Worm (Caenorhabditis elegans) whole organism, late embryonic: Measurements from ENCODE around the gene spig-10.

ENCODE experiments used
- ahr-1 ChIP-seq: sonication (generic microtip); optimal IDR thresholded peaks from 2 replicates; lab custom pipeline; 2016; ENCODE audit warnings: missing genetic modification characterization, missing compliant biosample characterization
- ceh-45 ChIP-seq: fragments of 200-800 bp; sonication (Bioruptor generic); IDR thresholded peaks from 2 replicates; pipeline ENCODE4 v1.3.6; 2022; ENCODE audit warnings: missing genetic modification reagents, missing genetic modification characterization, missing compliant biosample characterization
- elt-4 ChIP-seq: sonication (generic microtip); optimal IDR thresholded peaks from 2 replicates; lab custom pipeline; 2016; ENCODE audit warnings: missing genetic modification characterization, missing compliant biosample characterization
- pag-3 ChIP-seq: sonication (generic microtip); optimal IDR thresholded peaks from 2 replicates; lab custom pipeline; 2016; ENCODE audit warnings: missing compliant biosample characterization, missing genetic modification characterization, borderline replicate concordance
- pha-2 ChIP-seq: sonication (generic microtip); optimal IDR thresholded peaks from 2 replicates; lab custom pipeline; 2017; ENCODE audit warnings: mild to moderate bottlenecking, missing genetic modification characterization, missing compliant biosample characterization
- pqm-1 ChIP-seq: sonication (generic microtip); optimal IDR thresholded peaks from 2 replicates; lab custom pipeline; 2016; ENCODE audit warnings: missing genetic modification characterization, missing compliant biosample characterization
- pros-1 ChIP-seq: fragments of 150-350 bp; optimal IDR thresholded peaks from 2 replicates; lab custom pipeline; 2014; ENCODE audit warnings: missing biosample characterization, missing genetic modification reagents, missing genetic modification characterization
- rnt-1 ChIP-seq: sonication (generic microtip); optimal IDR thresholded peaks from 2 replicates; lab custom pipeline; 2016; ENCODE audit warnings: missing genetic modification characterization, missing compliant biosample characterization
- sox-4 ChIP-seq: sonication (generic microtip); optimal IDR thresholded peaks from 2 replicates; lab custom pipeline; 2017; ENCODE audit warnings: mild to moderate bottlenecking, missing genetic modification characterization, inconsistent platforms, missing compliant biosample characterization
- tbx-2 ChIP-seq: sonication (generic microtip); optimal IDR thresholded peaks from 2 replicates; lab custom pipeline; 2016; ENCODE audit warnings: missing genetic modification characterization, missing compliant biosample characterization
- unc-42 ChIP-seq: sonication (generic microtip); optimal IDR thresholded peaks from 2 replicates; lab custom pipeline; 2016; ENCODE audit warnings: missing genotype, missing genetic modification characterization, missing compliant biosample characterization
- unc-55 ChIP-seq: sonication (generic microtip); optimal IDR thresholded peaks from 2 replicates; lab custom pipeline; 2017; ENCODE audit warnings: missing biosample characterization, missing genetic modification reagents, missing genetic modification characterization
- unc-86 ChIP-seq: sonication (generic microtip); optimal IDR thresholded peaks from 2 replicates; lab custom pipeline; 2016; ENCODE audit warnings: missing genetic modification characterization, missing compliant biosample characterization

ce11 chrV:7015872-7016271 lies 9.8 kb downstream of the spig-10 start, which contains the start of gene C33G8.13:
- TF ChIP-seq unc-42 (no peak), unc-86 (tag; lab: Kevin White, UChicago) (no peak), elt-4 (tag; lab: Kevin White, UChicago) (no peak), pros-1 (tag; lab: Kevin White, UChicago) (no peak), tbx-2 (tag; lab: Kevin White, UChicago) (no peak), ahr-1 (no peak), ceh-45 (GFP tag; lab: Robert Waterston, UW) (no peak), pha-2 (tag; lab: Kevin White, UChicago) (no peak), pag-3 (tag; lab: Kevin White, UChicago) (no peak), rnt-1 (tag; lab: Kevin White, UChicago) (no peak), sox-4 (tag; lab: Kevin White, UChicago) (no peak), pqm-1 (tag; lab: Kevin White, UChicago) (no peak), unc-55 (GFP tag; lab: Kevin White, UChicago) (no peak)
